Worm (Caenorhabditis elegans) whole organism, L1 larva: Measurements from ENCODE around the gene M110.8.

Experiments used
- C04F5.9 ChIP-seq: sonication (generic microtip); optimal IDR thresholded peaks from 2 replicates; lab custom pipeline; 2016; ENCODE audit warnings: missing genetic modification characterization, missing compliant biosample characterization
- alr-1 ChIP-seq: fragments of 200-800 bp; sonication (Bioruptor generic); optimal IDR thresholded peaks from 2 replicates; lab custom pipeline; 2018; ENCODE audit warnings: borderline replicate concordance, mild to moderate bottlenecking, missing genetic modification characterization, missing compliant biosample characterization
- aly-2 ChIP-seq: fragments of 150-350 bp; optimal IDR thresholded peaks from 2 replicates; lab custom pipeline; 2014; ENCODE audit warnings: missing biosample characterization, missing genetic modification characterization
- ama-1 ChIP-seq: fragments of 150-350 bp; optimal IDR thresholded peaks from 2 replicates; lab custom pipeline; 2014
- ceh-8 ChIP-seq: fragments of 200-800 bp; sonication (Bioruptor generic); optimal IDR thresholded peaks from 2 replicates; lab custom pipeline; 2018; ENCODE audit warnings: mild to moderate bottlenecking, missing genetic modification characterization, moderate library complexity, missing compliant biosample characterization
- ceh-88 ChIP-seq: fragments of 200-800 bp; sonication (Bioruptor generic); IDR thresholded peaks from 2 replicates; pipeline ENCODE4 v1.3.6; 2022; ENCODE audit warnings: missing genetic modification characterization, missing compliant biosample characterization
- dpl-1 ChIP-seq, 3 experiments: fragments of 150-350 bp in 2 of 3; sonication (generic microtip) in 1 of 3; optimal IDR thresholded peaks; 2 replicates each; lab custom pipeline; 2014 to 2017; ENCODE audit warnings: missing biosample characterization in 3 of 3, missing genetic modification characterization in 3 of 3, missing genetic modification reagents in 3 of 3
- dsc-1 ChIP-seq: sonication (generic microtip); optimal IDR thresholded peaks from 2 replicates; lab custom pipeline; 2016; ENCODE audit warnings: mild to moderate bottlenecking, missing genetic modification characterization, missing compliant biosample characterization
- efl-1 ChIP-seq, 4 experiments: fragments of 150-350 bp; optimal IDR thresholded peaks in 3 of 4; peaks in 1 of 4; 1 replicate in 1 of 4; 2 replicates in 3 of 4; lab custom pipeline; 2014; ENCODE audit warnings: missing biosample characterization in 2 of 4, missing genetic modification characterization in 2 of 4, missing genetic modification reagents in 2 of 4
- efl-3 ChIP-seq: fragments of 200-800 bp; sonication (Bioruptor generic); optimal IDR thresholded peaks from 2 replicates; lab custom pipeline; 2018; ENCODE audit warnings: mild to moderate bottlenecking, missing genetic modification characterization, missing compliant biosample characterization
- egl-13 ChIP-seq: sonication (generic microtip); optimal IDR thresholded peaks from 2 replicates; lab custom pipeline; 2016; ENCODE audit warnings: missing genotype, missing genetic modification reagents, missing genetic modification characterization, missing compliant biosample characterization
- egl-27 ChIP-seq, 2 experiments: fragments of 150-350 bp in 1 of 2; sonication (generic microtip); optimal IDR thresholded peaks; 3 replicates each; lab custom pipeline; 2017 to 2018; ENCODE audit warnings: missing biosample characterization in 2 of 2, missing genetic modification characterization in 2 of 2, missing genetic modification reagents in 2 of 2
- elt-2 ChIP-seq: sonication (generic microtip); optimal IDR thresholded peaks from 2 replicates; lab custom pipeline; 2016; ENCODE audit warnings: missing genetic modification characterization, mild to moderate bottlenecking, inconsistent platforms, missing compliant biosample characterization, missing genetic modification reagents
- elt-3 ChIP-seq, 6 experiments: fragments of 150-350 bp in 1 of 6; sonication (generic microtip); optimal IDR thresholded peaks; 2 replicates each; lab custom pipeline; 2017 to 2018; ENCODE audit warnings: missing biosample characterization in 6 of 6, missing genetic modification characterization in 6 of 6, inconsistent platforms in 1 of 6
- ets-5 ChIP-seq: fragments of 200-800 bp; sonication (Bioruptor generic); IDR thresholded peaks from 2 replicates; pipeline ENCODE4 v1.3.6; 2022; ENCODE audit warnings: missing genetic modification characterization, missing compliant biosample characterization
- fkh-8 ChIP-seq: sonication (generic microtip); optimal IDR thresholded peaks from 2 replicates; lab custom pipeline; 2016; ENCODE audit warnings: mild to moderate bottlenecking, missing genetic modification characterization, missing compliant biosample characterization
- grh-1 ChIP-seq: fragments of 200-800 bp; sonication (Bioruptor generic); IDR thresholded peaks from 2 replicates; pipeline ENCODE4 v1.3.6; 2022; ENCODE audit warnings: missing genetic modification reagents, missing genetic modification characterization, missing compliant biosample characterization
- hlh-4 ChIP-seq: sonication (generic microtip); optimal IDR thresholded peaks from 2 replicates; lab custom pipeline; 2016; ENCODE audit warnings: mild to moderate bottlenecking, missing genetic modification characterization, missing compliant biosample characterization
- irx-1 ChIP-seq: sonication (generic microtip); optimal IDR thresholded peaks from 2 replicates; lab custom pipeline; 2016; ENCODE audit warnings: missing genetic modification characterization, missing compliant biosample characterization
- isw-1 ChIP-seq: fragments of 200-800 bp; sonication (Bioruptor generic); IDR thresholded peaks from 2 replicates; pipeline ENCODE4 v1.3.6; 2022; ENCODE audit warnings: missing genetic modification characterization, missing compliant biosample characterization
- jun-1 ChIP-seq: fragments of 150-350 bp; optimal IDR thresholded peaks from 2 replicates; lab custom pipeline; 2014; ENCODE audit warnings: missing biosample characterization, missing genetic modification reagents, missing genetic modification characterization
- lin-13 ChIP-seq: fragments of 150-350 bp; optimal IDR thresholded peaks from 2 replicates; lab custom pipeline; 2014; ENCODE audit warnings: missing biosample characterization, missing genetic modification reagents, missing genetic modification characterization
- lin-35 ChIP-seq, 2 experiments: fragments of 150-350 bp; optimal IDR thresholded peaks; 2 replicates each; lab custom pipeline; 2014; ENCODE audit warnings: missing biosample characterization in 2 of 2, missing genetic modification characterization in 2 of 2, missing genetic modification reagents in 2 of 2
- lin-39 ChIP-seq: fragments of 150-350 bp; optimal IDR thresholded peaks from 2 replicates; lab custom pipeline; 2014; ENCODE audit warnings: missing biosample characterization, missing genetic modification reagents, missing genetic modification characterization
- lir-3 ChIP-seq: sonication (generic microtip); optimal IDR thresholded peaks from 2 replicates; lab custom pipeline; 2016; ENCODE audit warnings: mild to moderate bottlenecking, missing genetic modification characterization, moderate library complexity, missing compliant biosample characterization; ENCODE audit not compliant: poor library complexity
- lsy-2 ChIP-seq, 2 experiments: fragments of 150-350 bp; optimal IDR thresholded peaks; 2 replicates each; lab custom pipeline; 2014; ENCODE audit warnings: missing biosample characterization in 2 of 2, missing genetic modification characterization in 2 of 2
- mab-9 ChIP-seq: fragments of 200-800 bp; sonication (Bioruptor generic); IDR thresholded peaks from 2 replicates; pipeline ENCODE4 v1.3.6; 2022; ENCODE audit warnings: missing genetic modification reagents, missing genetic modification characterization, missing compliant biosample characterization
- nhr-11 ChIP-seq: fragments of 150-350 bp; optimal IDR thresholded peaks from 2 replicates; lab custom pipeline; 2014; ENCODE audit warnings: missing biosample characterization, missing genetic modification characterization
- nhr-12 ChIP-seq: sonication (generic microtip); optimal IDR thresholded peaks from 2 replicates; lab custom pipeline; 2017; ENCODE audit warnings: missing biosample characterization, missing genetic modification characterization
- nhr-19 ChIP-seq: fragments of 200-800 bp; sonication (Bioruptor generic); conservative IDR thresholded peaks from 2 replicates; pipeline ENCODE4 v1.3.6; 2022; ENCODE audit warnings: missing genetic modification characterization, missing compliant biosample characterization
- nhr-20 ChIP-seq: sonication (generic microtip); optimal IDR thresholded peaks from 2 replicates; lab custom pipeline; 2016; ENCODE audit warnings: mild to moderate bottlenecking, missing genetic modification characterization, missing compliant biosample characterization
- nhr-28 ChIP-seq: fragments of 150-350 bp; optimal IDR thresholded peaks from 2 replicates; lab custom pipeline; 2014; ENCODE audit warnings: missing biosample characterization, missing genetic modification characterization
- nhr-47 ChIP-seq: sonication (generic microtip); optimal IDR thresholded peaks from 2 replicates; lab custom pipeline; 2016; ENCODE audit warnings: mild to moderate bottlenecking, missing genetic modification characterization, moderate library complexity, missing compliant biosample characterization
- nhr-76 ChIP-seq: sonication (generic microtip); optimal IDR thresholded peaks from 2 replicates; lab custom pipeline; 2017; ENCODE audit warnings: missing biosample characterization, missing genetic modification characterization
- pax-3 ChIP-seq: fragments of 200-800 bp; sonication (Bioruptor generic); optimal IDR thresholded peaks from 2 replicates; lab custom pipeline; 2018; ENCODE audit warnings: mild to moderate bottlenecking, missing genetic modification characterization, moderate library complexity, missing compliant biosample characterization
- pqm-1 ChIP-seq: sonication (generic microtip); optimal IDR thresholded peaks from 3 replicates; lab custom pipeline; 2017; ENCODE audit warnings: missing biosample characterization, missing genetic modification characterization
- snu-23 ChIP-seq: sonication (generic microtip); optimal IDR thresholded peaks from 2 replicates; lab custom pipeline; 2016; ENCODE audit warnings: missing genetic modification characterization, missing compliant biosample characterization
- sptf-1 ChIP-seq: fragments of 150-350 bp; optimal IDR thresholded peaks from 2 replicates; lab custom pipeline; 2014; ENCODE audit warnings: missing biosample characterization, missing genetic modification characterization
- sup-37 ChIP-seq: fragments of 200-800 bp; sonication (Bioruptor generic); optimal IDR thresholded peaks from 2 replicates; lab custom pipeline; 2018; ENCODE audit warnings: mild to moderate bottlenecking, missing genetic modification characterization, missing compliant biosample characterization
- swsn-7 ChIP-seq: sonication (generic microtip); optimal IDR thresholded peaks from 2 replicates; lab custom pipeline; 2016; ENCODE audit warnings: missing genetic modification characterization, missing compliant biosample characterization
- tbx-2 ChIP-seq: sonication (generic microtip); optimal IDR thresholded peaks from 2 replicates; lab custom pipeline; 2016; ENCODE audit warnings: missing genetic modification characterization, missing compliant biosample characterization
- tlp-1 ChIP-seq: fragments of 150-350 bp; optimal IDR thresholded peaks from 2 replicates; lab custom pipeline; 2014; ENCODE audit warnings: missing biosample characterization, missing genetic modification characterization
- unc-30 ChIP-seq: sonication (generic microtip); optimal IDR thresholded peaks from 2 replicates; lab custom pipeline; 2017; ENCODE audit warnings: missing biosample characterization, missing genetic modification characterization
- unc-62 ChIP-seq: fragments of 150-350 bp; optimal IDR thresholded peaks from 2 replicates; lab custom pipeline; 2014; ENCODE audit warnings: missing biosample characterization, missing genetic modification reagents, missing genetic modification characterization
- unc-86 ChIP-seq: sonication (generic microtip); optimal IDR thresholded peaks from 2 replicates; lab custom pipeline; 2016; ENCODE audit warnings: missing genetic modification characterization, missing compliant biosample characterization
- unc-98 ChIP-seq: fragments of 200-800 bp; sonication (Bioruptor generic); IDR thresholded peaks from 2 replicates; pipeline ENCODE4 v1.3.6; 2022; ENCODE audit warnings: missing genetic modification characterization, missing compliant biosample characterization
- vab-15 ChIP-seq: sonication (generic microtip); optimal IDR thresholded peaks from 2 replicates; lab custom pipeline; 2017; ENCODE audit warnings: missing genotype, mild to moderate bottlenecking, missing genetic modification characterization, missing compliant biosample characterization
- xbp-1 ChIP-seq: sonication (generic microtip); optimal IDR thresholded peaks from 2 replicates; lab custom pipeline; 2016; ENCODE audit warnings: missing genetic modification characterization, missing compliant biosample characterization
- zag-1 ChIP-seq: fragments of 150-350 bp; optimal IDR thresholded peaks from 2 replicates; lab custom pipeline; 2014; ENCODE audit warnings: missing biosample characterization, missing genetic modification characterization
- ztf-11 ChIP-seq, 2 experiments: sonication (generic microtip); optimal IDR thresholded peaks; 2 replicates each; lab custom pipeline; 2016 to 2017; ENCODE audit warnings: missing genetic modification characterization in 2 of 2, missing biosample characterization in 1 of 2, missing compliant biosample characterization in 1 of 2

M110.8 gene

ce11 chrII:8216922-8217321, 7.5 kb upstream of the M110.8 start, which contains the start of gene ifg-1:
ifg-1 (plus strand) TSS chrII:8217222.
- no peak for TF ChIP-seq C04F5.9
- TF ChIP-seq nhr-12 (tag; lab: Kevin White, UChicago) = no peak
- no peak for TF ChIP-seq unc-86 (tag; lab: Kevin White, UChicago)
- no peak for TF ChIP-seq nhr-20 (tag; lab: Kevin White, UChicago)
- no peak for TF ChIP-seq alr-1
- no peak for TF ChIP-seq lir-3 (tag; lab: Kevin White, UChicago)
- TF ChIP-seq elt-2 (tag; lab: Kevin White, UChicago) = no peak
- TF ChIP-seq ztf-11 (tag; optimal IDR thresholded peaks at IDR 0.05; lab: Kevin White, UChicago) = no peak
- TF ChIP-seq efl-3 = no peak
- TF ChIP-seq sptf-1 (tag; lab: Kevin White, UChicago) = no peak
- TF ChIP-seq lsy-2 (tag; optimal IDR thresholded peaks at IDR 0.05; lab: Kevin White, UChicago) = no peak
- no peak for TF ChIP-seq pqm-1 (tag; lab: Kevin White, UChicago)
- TF ChIP-seq snu-23 (GFP tag; lab: Kevin White, UChicago) = no peak
- no peak for TF ChIP-seq lin-13 (GFP tag; lab: Kevin White, UChicago)
- TF ChIP-seq zag-1 (tag; lab: Kevin White, UChicago) = no peak
- TF ChIP-seq unc-62 (GFP tag; lab: Kevin White, UChicago) = no peak
- TF ChIP-seq efl-1 (optimal IDR thresholded peaks at IDR 0.05; lab: Kevin White, UChicago) = no peak
- no peak for TF ChIP-seq efl-1 (GFP tag; optimal IDR thresholded peaks at IDR 0.05 in 1 of 2; lab: Kevin White, UChicago)
- TF ChIP-seq pax-3 = no peak

- no peak for TF ChIP-seq aly-2
- peak; percentile 29 for TF ChIP-seq dsc-1 (tag; lab: Kevin White, UChicago)
- no peak for TF ChIP-seq mab-9 (GFP tag; lab: Robert Waterston, UW)
- peak in 2 of 6 experiments; percentile 2 to 17 for TF ChIP-seq elt-3 (tag; optimal IDR thresholded peaks at IDR 0.05; lab: Kevin White, UChicago)
- peak; percentile 47 to 63 for TF ChIP-seq lin-35 (GFP tag; optimal IDR thresholded peaks at IDR 0.05; lab: Kevin White, UChicago)
- peak; percentile 38 for TF ChIP-seq xbp-1 (tag; lab: Kevin White, UChicago)
- peak; percentile 32 for TF ChIP-seq swsn-7 (tag; lab: Kevin White, UChicago)
- TF ChIP-seq nhr-11 (tag; lab: Kevin White, UChicago) = no peak
- TF ChIP-seq ama-1 = no peak
- no peak for TF ChIP-seq ceh-8
- TF ChIP-seq pqm-1 (tag; lab: Kevin White, UChicago) = no peak
- TF ChIP-seq unc-30 = no peak
- TF ChIP-seq nhr-76 (tag; lab: Kevin White, UChicago) = no peak
- no peak for TF ChIP-seq unc-62 (GFP tag; lab: Kevin White, UChicago)
- TF ChIP-seq zag-1 (tag; lab: Kevin White, UChicago) = no peak
- TF ChIP-seq sptf-1 (tag; lab: Kevin White, UChicago) = no peak
- no peak for TF ChIP-seq efl-3
- no peak for TF ChIP-seq lin-39 (tag; lab: Kevin White, UChicago)
- peak; percentile 66 to 77 for TF ChIP-seq lsy-2 (tag; optimal IDR thresholded peaks at IDR 0.05; lab: Kevin White, UChicago)
- no peak for TF ChIP-seq irx-1 (tag; lab: Kevin White, UChicago)
- TF ChIP-seq tbx-2 (tag; lab: Kevin White, UChicago) = peak; percentile 28
- peak; percentile 27 for TF ChIP-seq nhr-20 (tag; lab: Kevin White, UChicago)
- TF ChIP-seq hlh-4 (tag; lab: Kevin White, UChicago) = no peak
- TF ChIP-seq ceh-88 (GFP tag; lab: Robert Waterston, UW) = no peak
- peak; percentile 19 for TF ChIP-seq fkh-8 (tag; lab: Kevin White, UChicago)
- TF ChIP-seq vab-15 (tag; lab: Kevin White, UChicago) = no peak
- TF ChIP-seq isw-1 (GFP tag; lab: Robert Waterston, UW) = peak; percentile 44
- no peak for TF ChIP-seq sup-37 (GFP tag; lab: Kevin White, UChicago)
- TF ChIP-seq unc-86 (tag; lab: Kevin White, UChicago) = no peak
- no peak for TF ChIP-seq ets-5
- TF ChIP-seq nhr-47 (tag; lab: Kevin White, UChicago) = peak; percentile 50
- TF ChIP-seq dpl-1 (GFP tag; optimal IDR thresholded peaks at IDR 0.05; lab: Kevin White, UChicago) = peak; percentile 18 to 58 (median 42)
- TF ChIP-seq egl-27 (tag; optimal IDR thresholded peaks at IDR 0.05; lab: Kevin White, UChicago) = no peak
- TF ChIP-seq alr-1 = no peak
- peak; percentile 14 for TF ChIP-seq egl-13 (tag; lab: Kevin White, UChicago)
- no peak for TF ChIP-seq tlp-1 (tag; lab: Kevin White, UChicago)
- TF ChIP-seq jun-1 (tag; lab: Kevin White, UChicago) = peak; percentile 8
- no peak for TF ChIP-seq nhr-28 (tag; lab: Kevin White, UChicago)
- TF ChIP-seq unc-98 (GFP tag; lab: Robert Waterston, UW) = no peak
- TF ChIP-seq grh-1 (GFP tag; lab: Robert Waterston, UW) = no peak
- TF ChIP-seq nhr-19 = no peak
- TF ChIP-seq snu-23 (GFP tag; lab: Kevin White, UChicago) = peak; percentile 64
Observed at ce11 chrII:8216433-8216832, 7.1 kb upstream of the M110.8 start, which contains the start of gene M110.3. M110.3 (minus strand) TSS chrII:8216616.
